Worm (Caenorhabditis elegans) whole organism, L1 larva: ENCODE results near the gene T02H6.3.
A peak's percentile ranks its signal among the peaks of the same experiment; 100 is the strongest.

Experiments used
- C04F5.9 ChIP-seq: sonication (generic microtip); optimal IDR thresholded peaks from 2 replicates; lab custom pipeline; 2016; ENCODE audit warnings: missing genetic modification characterization, missing compliant biosample characterization
- F16B12.6 ChIP-seq: fragments of 150-350 bp; optimal IDR thresholded peaks from 2 replicates; lab custom pipeline; 2014; ENCODE audit warnings: missing biosample characterization, missing genetic modification characterization
- Y116A8C.19 ChIP-seq: sonication (generic microtip); optimal IDR thresholded peaks from 2 replicates; lab custom pipeline; 2016; ENCODE audit warnings: missing compliant biosample characterization, missing genetic modification characterization, borderline replicate concordance
- aha-1 ChIP-seq: fragments of 150-350 bp; optimal IDR thresholded peaks from 2 replicates; lab custom pipeline; 2014; ENCODE audit warnings: missing biosample characterization, missing genetic modification characterization
- alr-1 ChIP-seq: fragments of 200-800 bp; sonication (Bioruptor generic); optimal IDR thresholded peaks from 2 replicates; lab custom pipeline; 2018; ENCODE audit warnings: borderline replicate concordance, mild to moderate bottlenecking, missing genetic modification characterization, missing compliant biosample characterization
- ceh-63 ChIP-seq: fragments of 200-800 bp; sonication (Bioruptor generic); optimal IDR thresholded peaks from 2 replicates; lab custom pipeline; 2018; ENCODE audit warnings: mild to moderate bottlenecking, missing genetic modification characterization, missing compliant biosample characterization
- ceh-88 ChIP-seq: fragments of 200-800 bp; sonication (Bioruptor generic); IDR thresholded peaks from 2 replicates; pipeline ENCODE4 v1.3.6; 2022; ENCODE audit warnings: missing genetic modification characterization, missing compliant biosample characterization
- ceh-90 ChIP-seq: sonication (generic microtip); optimal IDR thresholded peaks from 2 replicates; lab custom pipeline; 2016; ENCODE audit warnings: missing genetic modification characterization, missing compliant biosample characterization
- dpl-1 ChIP-seq, 3 experiments: fragments of 150-350 bp in 2 of 3; sonication (generic microtip) in 1 of 3; optimal IDR thresholded peaks; 2 replicates each; lab custom pipeline; 2014 to 2017; ENCODE audit warnings: missing biosample characterization in 3 of 3, missing genetic modification characterization in 3 of 3, missing genetic modification reagents in 3 of 3
- efl-1 ChIP-seq, 4 experiments: fragments of 150-350 bp; optimal IDR thresholded peaks in 3 of 4; peaks in 1 of 4; 1 replicate in 1 of 4; 2 replicates in 3 of 4; lab custom pipeline; 2014; ENCODE audit warnings: missing biosample characterization in 2 of 4, missing genetic modification characterization in 2 of 4, missing genetic modification reagents in 2 of 4
- egl-13 ChIP-seq: sonication (generic microtip); optimal IDR thresholded peaks from 2 replicates; lab custom pipeline; 2016; ENCODE audit warnings: missing genotype, missing genetic modification reagents, missing genetic modification characterization, missing compliant biosample characterization
- elt-3 ChIP-seq, 6 experiments: fragments of 150-350 bp in 1 of 6; sonication (generic microtip); optimal IDR thresholded peaks; 2 replicates each; lab custom pipeline; 2017 to 2018; ENCODE audit warnings: missing biosample characterization in 6 of 6, missing genetic modification characterization in 6 of 6, inconsistent platforms in 1 of 6
- fkh-10 ChIP-seq: sonication (generic microtip); optimal IDR thresholded peaks from 2 replicates; lab custom pipeline; 2017; ENCODE audit warnings: missing biosample characterization, missing genetic modification reagents, missing genetic modification characterization
- fos-1 ChIP-seq: fragments of 150-350 bp; optimal IDR thresholded peaks from 2 replicates; lab custom pipeline; 2014; ENCODE audit warnings: missing biosample characterization, missing genetic modification characterization
- grh-1 ChIP-seq: fragments of 200-800 bp; sonication (Bioruptor generic); IDR thresholded peaks from 2 replicates; pipeline ENCODE4 v1.3.6; 2022; ENCODE audit warnings: missing genetic modification reagents, missing genetic modification characterization, missing compliant biosample characterization
- irx-1 ChIP-seq: sonication (generic microtip); optimal IDR thresholded peaks from 2 replicates; lab custom pipeline; 2016; ENCODE audit warnings: missing genetic modification characterization, missing compliant biosample characterization
- isw-1 ChIP-seq: fragments of 200-800 bp; sonication (Bioruptor generic); IDR thresholded peaks from 2 replicates; pipeline ENCODE4 v1.3.6; 2022; ENCODE audit warnings: missing genetic modification characterization, missing compliant biosample characterization
- jun-1 ChIP-seq: fragments of 150-350 bp; optimal IDR thresholded peaks from 2 replicates; lab custom pipeline; 2014; ENCODE audit warnings: missing biosample characterization, missing genetic modification reagents, missing genetic modification characterization
- lin-13 ChIP-seq: fragments of 150-350 bp; optimal IDR thresholded peaks from 2 replicates; lab custom pipeline; 2014; ENCODE audit warnings: missing biosample characterization, missing genetic modification reagents, missing genetic modification characterization
- lin-14 ChIP-seq: fragments of 200-800 bp; sonication (Bioruptor generic); optimal IDR thresholded peaks from 2 replicates; lab custom pipeline; 2018; ENCODE audit warnings: mild to moderate bottlenecking, missing genetic modification characterization, moderate library complexity, missing compliant biosample characterization
- lin-15B ChIP-seq: fragments of 150-350 bp; sonication (generic microtip); optimal IDR thresholded peaks from 3 replicates; lab custom pipeline; 2014; ENCODE audit warnings: missing biosample characterization, missing genetic modification characterization
- lin-35 ChIP-seq, 2 experiments: fragments of 150-350 bp; optimal IDR thresholded peaks; 2 replicates each; lab custom pipeline; 2014; ENCODE audit warnings: missing biosample characterization in 2 of 2, missing genetic modification characterization in 2 of 2, missing genetic modification reagents in 2 of 2
- lsy-2 ChIP-seq, 2 experiments: fragments of 150-350 bp; optimal IDR thresholded peaks; 2 replicates each; lab custom pipeline; 2014; ENCODE audit warnings: missing biosample characterization in 2 of 2, missing genetic modification characterization in 2 of 2
- mef-2 ChIP-seq: fragments of 150-350 bp; optimal IDR thresholded peaks from 2 replicates; lab custom pipeline; 2014; ENCODE audit warnings: missing biosample characterization, missing genetic modification characterization
- mep-1 ChIP-seq: fragments of 150-350 bp; optimal IDR thresholded peaks from 2 replicates; lab custom pipeline; 2014; ENCODE audit warnings: missing biosample characterization, missing genetic modification characterization
- nhr-20 ChIP-seq: sonication (generic microtip); optimal IDR thresholded peaks from 2 replicates; lab custom pipeline; 2016; ENCODE audit warnings: mild to moderate bottlenecking, missing genetic modification characterization, missing compliant biosample characterization
- nhr-47 ChIP-seq: sonication (generic microtip); optimal IDR thresholded peaks from 2 replicates; lab custom pipeline; 2016; ENCODE audit warnings: mild to moderate bottlenecking, missing genetic modification characterization, moderate library complexity, missing compliant biosample characterization
- nhr-84 ChIP-seq: sonication (generic microtip); optimal IDR thresholded peaks from 2 replicates; lab custom pipeline; 2017; ENCODE audit warnings: missing biosample characterization, missing genetic modification characterization
- nhr-85 ChIP-seq: sonication (generic microtip); peaks from one replicate; lab custom pipeline; 2016; ENCODE audit warnings: missing genetic modification characterization, inconsistent platforms, missing compliant biosample characterization
- nhr-90 ChIP-seq: sonication (generic microtip); optimal IDR thresholded peaks from 2 replicates; lab custom pipeline; 2016; ENCODE audit warnings: mild to moderate bottlenecking, missing genetic modification characterization, missing compliant biosample characterization; ENCODE audit not compliant: poor library complexity
- rnt-1 ChIP-seq: sonication (generic microtip); optimal IDR thresholded peaks from 2 replicates; lab custom pipeline; 2016; ENCODE audit warnings: mild to moderate bottlenecking, missing genetic modification characterization, moderate library complexity, missing compliant biosample characterization
- skn-1 ChIP-seq: fragments of 150-350 bp; optimal IDR thresholded peaks from 2 replicates; lab custom pipeline; 2014; ENCODE audit warnings: missing biosample characterization, missing genetic modification characterization
- sup-37 ChIP-seq: fragments of 200-800 bp; sonication (Bioruptor generic); optimal IDR thresholded peaks from 2 replicates; lab custom pipeline; 2018; ENCODE audit warnings: mild to moderate bottlenecking, missing genetic modification characterization, missing compliant biosample characterization
- swsn-7 ChIP-seq: sonication (generic microtip); optimal IDR thresholded peaks from 2 replicates; lab custom pipeline; 2016; ENCODE audit warnings: missing genetic modification characterization, missing compliant biosample characterization
- tbx-2 ChIP-seq: sonication (generic microtip); optimal IDR thresholded peaks from 2 replicates; lab custom pipeline; 2016; ENCODE audit warnings: missing genetic modification characterization, missing compliant biosample characterization
- unc-130 ChIP-seq: fragments of 150-350 bp; optimal IDR thresholded peaks from 2 replicates; lab custom pipeline; 2017; ENCODE audit warnings: missing biosample characterization, missing genetic modification characterization, inconsistent platforms
- unc-30 ChIP-seq: sonication (generic microtip); optimal IDR thresholded peaks from 2 replicates; lab custom pipeline; 2017; ENCODE audit warnings: missing biosample characterization, missing genetic modification characterization
- unc-86 ChIP-seq: sonication (generic microtip); optimal IDR thresholded peaks from 2 replicates; lab custom pipeline; 2016; ENCODE audit warnings: missing genetic modification characterization, missing compliant biosample characterization
- vab-15 ChIP-seq: sonication (generic microtip); optimal IDR thresholded peaks from 2 replicates; lab custom pipeline; 2017; ENCODE audit warnings: missing genotype, mild to moderate bottlenecking, missing genetic modification characterization, missing compliant biosample characterization
- xbp-1 ChIP-seq: sonication (generic microtip); optimal IDR thresholded peaks from 2 replicates; lab custom pipeline; 2016; ENCODE audit warnings: missing genetic modification characterization, missing compliant biosample characterization
- zag-1 ChIP-seq: fragments of 150-350 bp; optimal IDR thresholded peaks from 2 replicates; lab custom pipeline; 2014; ENCODE audit warnings: missing biosample characterization, missing genetic modification characterization
- zip-4 ChIP-seq: fragments of 200-800 bp; sonication (Bioruptor generic); optimal IDR thresholded peaks from 2 replicates; lab custom pipeline; 2018; ENCODE audit warnings: mild to moderate bottlenecking, missing genetic modification characterization, moderate library complexity, missing compliant biosample characterization
- ztf-11 ChIP-seq, 2 experiments: sonication (generic microtip); optimal IDR thresholded peaks; 2 replicates each; lab custom pipeline; 2016 to 2017; ENCODE audit warnings: missing genetic modification characterization in 2 of 2, missing biosample characterization in 1 of 2, missing compliant biosample characterization in 1 of 2

Gene T02H6.3

DNA sequence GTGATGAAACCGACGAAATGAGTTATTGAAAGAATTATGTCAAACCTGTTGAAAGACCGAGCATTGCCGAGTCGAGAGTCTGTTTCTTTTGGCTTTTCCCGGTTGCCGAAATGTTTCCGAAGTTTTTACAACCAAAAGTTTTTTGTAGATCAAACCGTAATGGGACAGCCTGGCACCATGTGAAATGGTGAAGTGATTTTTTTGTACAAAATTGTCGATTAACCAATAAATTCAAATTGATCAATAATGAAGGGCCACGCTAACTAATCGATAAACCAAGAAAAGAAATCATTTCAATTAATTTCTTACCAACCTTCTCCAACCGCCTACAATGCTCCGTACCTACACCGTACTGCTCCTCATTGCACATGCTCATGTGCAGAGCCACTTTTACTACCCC lies at the start of gene T02H6.3:
T02H6.3 (plus strand) TSS at position 301 of the 400 bp plus-strand sequence.
- TF ChIP-seq F16B12.6 (no peak), alr-1 (no peak), unc-130 (tag; lab: Kevin White, UChicago) (no peak), rnt-1 (no peak), fos-1 (no peak), mef-2 (tag; lab: Kevin White, UChicago) (no peak), vab-15 (no peak), aha-1 (tag; lab: Kevin White, UChicago) (no peak), lin-15B (tag; lab: Kevin White, UChicago) (no peak), zag-1 (tag; lab: Kevin White, UChicago) (no peak), ceh-63 (GFP tag; lab: Kevin White, UChicago) (no peak), ztf-11 (tag; optimal IDR thresholded peaks at IDR 0.05; lab: Kevin White, UChicago) (no peak), egl-13 (tag; lab: Kevin White, UChicago) (no peak), skn-1 (tag; lab: Kevin White, UChicago) (no peak)

DNA sequence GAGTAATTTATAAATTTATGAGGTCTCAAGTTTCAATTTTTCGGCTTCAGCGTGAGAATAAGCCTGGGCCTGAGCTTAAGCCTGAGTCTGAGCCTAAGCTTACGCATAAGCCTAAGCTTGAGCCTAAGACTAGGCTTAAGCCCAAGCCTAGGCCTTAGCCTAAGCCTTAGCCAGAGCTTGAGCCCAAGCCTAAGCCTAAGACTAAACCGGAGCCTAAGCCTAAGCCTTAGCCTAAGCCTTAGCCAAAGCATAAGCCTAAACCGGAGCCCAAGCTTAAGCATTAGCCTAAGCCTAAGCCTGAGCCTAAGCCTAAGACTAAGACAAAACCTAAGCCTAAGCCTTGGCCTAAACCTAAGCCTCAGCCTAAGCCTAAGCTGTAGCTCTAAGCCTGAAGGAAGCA lies 47.9 kb upstream of the T02H6.3 start:
- TF ChIP-seq isw-1 (GFP tag; lab: Robert Waterston, UW) (no peak), C04F5.9 (tag; lab: Kevin White, UChicago) (no peak), nhr-90 (tag; lab: Kevin White, UChicago) (no peak), ceh-88 (GFP tag; lab: Robert Waterston, UW) (no peak), elt-3 (tag; optimal IDR thresholded peaks at IDR 0.05; lab: Kevin White, UChicago) (no peak), nhr-85 (tag; lab: Kevin White, UChicago) (no peak), unc-130 (tag; lab: Kevin White, UChicago) (no peak), vab-15 (no peak)

DNA sequence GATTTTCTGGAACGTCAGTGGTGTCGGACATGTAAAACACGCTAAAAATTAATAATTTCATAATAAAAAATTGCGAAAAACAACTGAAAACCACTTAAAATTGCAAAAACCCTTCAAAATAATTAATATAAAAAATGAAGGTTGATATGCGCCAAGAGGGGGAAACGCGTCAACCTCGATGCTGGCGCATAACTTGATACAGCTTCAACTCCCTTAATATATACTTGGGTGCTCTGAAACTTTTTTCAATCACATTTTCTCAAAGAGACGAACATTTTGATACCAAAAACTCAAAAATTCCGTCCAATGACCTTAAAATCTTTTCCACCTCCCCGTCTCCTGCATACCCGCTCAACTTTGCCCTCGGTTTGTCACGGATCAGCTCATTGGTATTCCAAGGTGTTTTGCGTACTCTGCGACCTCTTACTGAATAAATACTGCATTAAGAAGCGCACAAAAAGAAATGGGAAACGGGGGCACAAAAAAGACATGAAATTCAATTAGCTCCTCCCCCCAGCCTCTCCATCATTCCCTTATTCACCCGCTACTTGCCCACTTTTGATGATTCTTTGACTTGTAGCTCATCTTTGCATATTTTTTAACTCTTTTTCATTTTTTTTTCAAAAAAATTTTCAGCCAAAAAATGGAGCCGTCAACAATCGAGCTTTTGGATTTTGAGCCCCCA lies 41.2 kb upstream of the T02H6.3 start, which contains the start of the genes K07E8.7 and frpr-14:
K07E8.7 (minus strand) TSS at position 47 of the 685 bp plus-strand sequence.
frpr-14 (plus strand) TSS at position 635 of the 685 bp plus-strand sequence.
- TF ChIP-seq lin-14, result peak; percentile 38
- TF ChIP-seq ceh-63 (GFP tag; lab: Kevin White, UChicago), result no peak
- no peak for TF ChIP-seq rnt-1
- TF ChIP-seq swsn-7 (tag; lab: Kevin White, UChicago), result peak; percentile 29
- TF ChIP-seq isw-1 (GFP tag; lab: Robert Waterston, UW), result peak; percentile 96
- no peak for TF ChIP-seq irx-1
- no peak for TF ChIP-seq vab-15
- TF ChIP-seq skn-1 (tag; lab: Kevin White, UChicago), result peak; percentile 5
- TF ChIP-seq zip-4 (GFP tag; lab: Kevin White, UChicago), result no peak
- peak; percentile 26 for TF ChIP-seq mep-1 (tag; lab: Kevin White, UChicago)
- peak; percentile 6 for TF ChIP-seq unc-86 (tag; lab: Kevin White, UChicago)
- TF ChIP-seq jun-1 (tag; lab: Kevin White, UChicago), result no peak
- TF ChIP-seq efl-1 (optimal IDR thresholded peaks at IDR 0.05; lab: Kevin White, UChicago), result peak; percentile 30 to 35
- peak; percentile 50 to 90 for TF ChIP-seq efl-1 (GFP tag; optimal IDR thresholded peaks at IDR 0.05 in 1 of 2; lab: Kevin White, UChicago)
- peak in 2 of 3 experiments; percentile 37 to 47 for TF ChIP-seq dpl-1 (GFP tag; optimal IDR thresholded peaks at IDR 0.05; lab: Kevin White, UChicago)
- TF ChIP-seq tbx-2 (tag; lab: Kevin White, UChicago), result peak; percentile 4
- TF ChIP-seq xbp-1, result peak; percentile 28
- TF ChIP-seq nhr-84 (tag; lab: Kevin White, UChicago), result no peak
- TF ChIP-seq grh-1 (GFP tag; lab: Robert Waterston, UW), result peak; percentile 28; the same call in 1 of the 2 replicates
- TF ChIP-seq fkh-10 (GFP tag; lab: Kevin White, UChicago), result peak; percentile 47
- TF ChIP-seq sup-37, result no peak
- no peak for TF ChIP-seq lin-15B (tag; lab: Kevin White, UChicago)
- TF ChIP-seq lsy-2 (tag; optimal IDR thresholded peaks at IDR 0.05; lab: Kevin White, UChicago), result peak; percentile 35 to 64
- TF ChIP-seq egl-13 (tag; lab: Kevin White, UChicago), result no peak
- TF ChIP-seq ceh-90 (tag; lab: Kevin White, UChicago), result no peak
- TF ChIP-seq elt-3 (tag; optimal IDR thresholded peaks at IDR 0.05; lab: Kevin White, UChicago), result peak in 1 of 6 experiments; percentile 5
- no peak for TF ChIP-seq Y116A8C.19 (tag; lab: Kevin White, UChicago)
- peak; percentile 71 for TF ChIP-seq nhr-85 (tag; lab: Kevin White, UChicago)
- peak; percentile 52 to 64 for TF ChIP-seq lin-35 (GFP tag; optimal IDR thresholded peaks at IDR 0.05; lab: Kevin White, UChicago)
- no peak for TF ChIP-seq lin-13 (GFP tag; lab: Kevin White, UChicago)
- TF ChIP-seq nhr-47 (tag; lab: Kevin White, UChicago), result peak; percentile 56
- TF ChIP-seq unc-30 (tag; lab: Kevin White, UChicago), result no peak
- peak; percentile 16 for TF ChIP-seq nhr-20 (tag; lab: Kevin White, UChicago)
